Worm (Caenorhabditis elegans) whole organism, young adult: Measurements from ENCODE around the gene spp-16.

Experiments used
- B0261.1 ChIP-seq: sonication (generic microtip); optimal IDR thresholded peaks from 2 replicates; lab custom pipeline; 2016; ENCODE audit warnings: mild to moderate bottlenecking, missing genetic modification characterization, moderate library complexity, missing compliant biosample characterization
- B0336.3 ChIP-seq: fragments of 200-800 bp; sonication (Bioruptor generic); IDR thresholded peaks from 2 replicates; pipeline ENCODE4 v1.3.6; 2022; ENCODE audit warnings: missing genetic modification characterization, missing compliant biosample characterization
- C06A6.2 ChIP-seq: fragments of 200-800 bp; sonication (Bioruptor generic); conservative IDR thresholded peaks from 2 replicates; pipeline ENCODE4 v1.3.6; 2022; ENCODE audit warnings: missing genetic modification characterization, missing compliant biosample characterization
- C17E4.6 ChIP-seq: fragments of 200-800 bp; sonication (Bioruptor generic); IDR thresholded peaks from 2 replicates; pipeline ENCODE4 v1.3.6; 2022; ENCODE audit warnings: missing genetic modification reagents, missing genetic modification characterization, missing compliant biosample characterization
- F10E7.11 ChIP-seq: sonication (generic microtip); optimal IDR thresholded peaks from 2 replicates; lab custom pipeline; 2017; ENCODE audit warnings: mild to moderate bottlenecking, missing genetic modification characterization, moderate library complexity, missing compliant biosample characterization
- F39B2.1 ChIP-seq: fragments of 200-800 bp; sonication (Bioruptor generic); IDR thresholded peaks from 2 replicates; pipeline ENCODE4 v1.3.6; 2022; ENCODE audit warnings: missing genetic modification reagents, missing genetic modification characterization, missing compliant biosample characterization
- F49E8.2 ChIP-seq: sonication (generic microtip); optimal IDR thresholded peaks from 3 replicates; lab custom pipeline; 2017; ENCODE audit warnings: missing genetic modification characterization, mild to moderate bottlenecking, missing compliant biosample characterization, antibody characterized with exemption, moderate library complexity; ENCODE audit not compliant: insufficient read depth
- F55B11.4 ChIP-seq: sonication (generic microtip); optimal IDR thresholded peaks from 2 replicates; lab custom pipeline; 2016; ENCODE audit warnings: missing compliant biosample characterization, missing genetic modification characterization, borderline replicate concordance; ENCODE audit not compliant: insufficient read depth
- F57C9.4 ChIP-seq: sonication (generic microtip); optimal IDR thresholded peaks from 2 replicates; lab custom pipeline; 2017; ENCODE audit warnings: mild to moderate bottlenecking, missing genetic modification characterization, missing compliant biosample characterization
- K11D2.4 ChIP-seq: fragments of 200-800 bp; sonication (Bioruptor generic); IDR thresholded peaks from 2 replicates; pipeline ENCODE4 v1.3.6; 2022; ENCODE audit warnings: missing genetic modification reagents, missing genetic modification characterization, missing compliant biosample characterization
- Y53F4B.3 ChIP-seq: fragments of 200-800 bp; sonication (Bioruptor generic); IDR thresholded peaks from 2 replicates; pipeline ENCODE4 v1.3.6; 2022; ENCODE audit warnings: missing genetic modification reagents, missing genetic modification characterization, missing compliant biosample characterization
- Y53G8AR.9 ChIP-seq: fragments of 200-800 bp; sonication (Bioruptor generic); conservative IDR thresholded peaks from 2 replicates; pipeline ENCODE4 v1.3.6; 2022; ENCODE audit warnings: missing genetic modification reagents, missing genetic modification characterization, missing compliant biosample characterization
- Y79H2A.3 ChIP-seq: fragments of 200-800 bp; sonication (Bioruptor generic); conservative IDR thresholded peaks from 2 replicates; pipeline ENCODE4 v1.3.6; 2022; ENCODE audit warnings: missing genetic modification reagents, missing genetic modification characterization, missing compliant biosample characterization
- Y95B8A.8 ChIP-seq: fragments of 200-800 bp; sonication (Bioruptor generic); IDR thresholded peaks from 2 replicates; pipeline ENCODE4 v1.3.6; 2022; ENCODE audit warnings: missing genetic modification reagents, missing genetic modification characterization, missing compliant biosample characterization
- akir-1 ChIP-seq: fragments of 200-800 bp; sonication (Bioruptor generic); optimal IDR thresholded peaks from 2 replicates; lab custom pipeline; 2018; ENCODE audit warnings: mild to moderate bottlenecking, missing genetic modification characterization, moderate library complexity, missing compliant biosample characterization
- atf-7 ChIP-seq: sonication (generic microtip); optimal IDR thresholded peaks from 2 replicates; lab custom pipeline; 2017; ENCODE audit warnings: mild to moderate bottlenecking, missing genetic modification characterization, missing compliant biosample characterization
- attf-5 ChIP-seq: fragments of 200-800 bp; sonication (Bioruptor generic); optimal IDR thresholded peaks from 2 replicates; lab custom pipeline; 2018; ENCODE audit warnings: mild to moderate bottlenecking, missing genetic modification characterization, missing compliant biosample characterization
- ccch-3 ChIP-seq: fragments of 200-800 bp; sonication (Bioruptor generic); optimal IDR thresholded peaks from 2 replicates; lab custom pipeline; 2018; ENCODE audit warnings: mild to moderate bottlenecking, missing genetic modification characterization, missing compliant biosample characterization
- cebp-1 ChIP-seq, 2 experiments: fragments of 200-800 bp in 1 of 2; sonication (Bioruptor generic) in 1 of 2; sonication (generic microtip) in 1 of 2; IDR thresholded peaks in 1 of 2; optimal IDR thresholded peaks in 1 of 2; 2 replicates each; pipeline versions ENCODE4 v1.3.6 to Lab custom; 2017 to 2022; ENCODE audit warnings: missing compliant biosample characterization in 2 of 2, missing genetic modification characterization in 2 of 2, mild to moderate bottlenecking in 1 of 2, missing genetic modification reagents in 1 of 2, moderate library complexity in 1 of 2
- cebp-2 ChIP-seq: fragments of 200-800 bp; sonication (Bioruptor generic); IDR thresholded peaks from 2 replicates; pipeline ENCODE4 v1.3.6; 2022; ENCODE audit warnings: missing genetic modification characterization, missing compliant biosample characterization
- ceh-58 ChIP-seq: fragments of 200-800 bp; sonication (Bioruptor generic); IDR thresholded peaks from 2 replicates; pipeline ENCODE4 v1.3.6; 2022; ENCODE audit warnings: missing genetic modification characterization, missing compliant biosample characterization
- dpff-1 ChIP-seq: sonication (generic microtip); optimal IDR thresholded peaks from 2 replicates; lab custom pipeline; 2017; ENCODE audit warnings: mild to moderate bottlenecking, missing genetic modification characterization, missing compliant biosample characterization
- efl-1 ChIP-seq: fragments of 150-350 bp; optimal IDR thresholded peaks from 2 replicates; lab custom pipeline; 2014; ENCODE audit warnings: missing biosample characterization, missing genetic modification reagents, missing genetic modification characterization
- egl-44 ChIP-seq: fragments of 200-800 bp; sonication (Bioruptor generic); IDR thresholded peaks from 2 replicates; pipeline ENCODE4 v1.3.6; 2022; ENCODE audit warnings: missing genetic modification reagents, missing genetic modification characterization, missing compliant biosample characterization
- fkh-3 ChIP-seq: sonication (generic microtip); optimal IDR thresholded peaks from 2 replicates; lab custom pipeline; 2016; ENCODE audit warnings: mild to moderate bottlenecking, missing genetic modification characterization, missing compliant biosample characterization
- him-1 ChIP-seq: sonication (generic microtip); optimal IDR thresholded peaks from 2 replicates; lab custom pipeline; 2016; ENCODE audit warnings: missing genotype, missing genetic modification reagents, missing genetic modification characterization, missing compliant biosample characterization
- hmg-1.2 ChIP-seq: fragments of 200-800 bp; sonication (Bioruptor generic); IDR thresholded peaks from 2 replicates; pipeline ENCODE4 v1.3.6; 2022; ENCODE audit warnings: missing genetic modification reagents, missing genetic modification characterization, missing compliant biosample characterization
- hmg-20 ChIP-seq: fragments of 200-800 bp; sonication (Bioruptor generic); IDR thresholded peaks from 2 replicates; pipeline ENCODE4 v1.3.6; 2022; ENCODE audit warnings: missing genetic modification reagents, missing genetic modification characterization, missing compliant biosample characterization
- lag-1 ChIP-seq: fragments of 200-800 bp; sonication (Bioruptor generic); IDR thresholded peaks from 2 replicates; pipeline ENCODE4 v1.3.6; 2022; ENCODE audit warnings: missing genetic modification reagents, missing genetic modification characterization, missing compliant biosample characterization
- let-526 ChIP-seq: fragments of 200-800 bp; sonication (Bioruptor generic); IDR thresholded peaks from 2 replicates; pipeline ENCODE4 v1.3.6; 2022; ENCODE audit warnings: missing genetic modification reagents, missing genetic modification characterization, missing compliant biosample characterization
- let-607 ChIP-seq, 2 experiments: fragments of 200-800 bp in 1 of 2; sonication (Bioruptor generic) in 1 of 2; sonication (generic microtip) in 1 of 2; optimal IDR thresholded peaks; 2 replicates each; lab custom pipeline; 2016 to 2018; ENCODE audit warnings: mild to moderate bottlenecking in 2 of 2, missing compliant biosample characterization in 2 of 2, missing genetic modification characterization in 2 of 2, moderate library complexity in 2 of 2, missing genotype in 1 of 2
- lsy-27 ChIP-seq: sonication (generic microtip); optimal IDR thresholded peaks from 2 replicates; lab custom pipeline; 2017; ENCODE audit warnings: missing genetic modification characterization, mild to moderate bottlenecking, missing compliant biosample characterization, antibody characterized with exemption, missing genotype, borderline replicate concordance; ENCODE audit not compliant: insufficient read depth
- madf-10 ChIP-seq: sonication (generic microtip); optimal IDR thresholded peaks from 2 replicates; lab custom pipeline; 2016; ENCODE audit warnings: mild to moderate bottlenecking, missing genetic modification characterization, missing compliant biosample characterization
- madf-6 ChIP-seq: fragments of 200-800 bp; sonication (Bioruptor generic); IDR thresholded peaks from 2 replicates; pipeline ENCODE4 v1.3.6; 2022; ENCODE audit warnings: missing genetic modification reagents, missing genetic modification characterization, missing compliant biosample characterization
- nfya-1 ChIP-seq: sonication (generic microtip); optimal IDR thresholded peaks from 2 replicates; lab custom pipeline; 2017; ENCODE audit warnings: antibody characterized with exemption, missing compliant biosample characterization, missing genetic modification characterization, borderline replicate concordance; ENCODE audit not compliant: insufficient read depth
- nfya-2 ChIP-seq: fragments of 200-800 bp; sonication (Bioruptor generic); IDR thresholded peaks from 2 replicates; pipeline ENCODE4 v1.3.6; 2022; ENCODE audit warnings: missing genetic modification reagents, missing genetic modification characterization, missing compliant biosample characterization
- nhr-179 ChIP-seq: sonication (generic microtip); optimal IDR thresholded peaks from 2 replicates; lab custom pipeline; 2016; ENCODE audit warnings: mild to moderate bottlenecking, missing genetic modification characterization, missing compliant biosample characterization
- nhr-27 ChIP-seq: fragments of 200-800 bp; sonication (Bioruptor generic); optimal IDR thresholded peaks from 2 replicates; lab custom pipeline; 2018; ENCODE audit warnings: mild to moderate bottlenecking, missing genetic modification characterization, moderate library complexity, missing compliant biosample characterization
- nhr-90 ChIP-seq: sonication (generic microtip); optimal IDR thresholded peaks from 2 replicates; lab custom pipeline; 2016; ENCODE audit warnings: missing genotype, mild to moderate bottlenecking, missing genetic modification characterization, missing compliant biosample characterization
- repo-1 ChIP-seq: sonication (generic microtip); optimal IDR thresholded peaks from 2 replicates; lab custom pipeline; 2017; ENCODE audit warnings: mild to moderate bottlenecking, missing genetic modification characterization, missing compliant biosample characterization
- snpc-4 ChIP-seq, 5 experiments: fragments of 150-350 bp in 1 of 5; sonication (generic microtip) in 4 of 5; optimal IDR thresholded peaks; 2 replicates each; lab custom pipeline; 2014 to 2018; ENCODE audit warnings: missing genetic modification characterization in 5 of 5, missing biosample characterization in 3 of 5, antibody characterized with exemption in 2 of 5, mild to moderate bottlenecking in 2 of 5, missing compliant biosample characterization in 2 of 5, missing genotype in 2 of 5, moderate library complexity in 2 of 5, missing genetic modification reagents in 1 of 5
- somi-1 ChIP-seq: fragments of 200-800 bp; sonication (Bioruptor generic); optimal IDR thresholded peaks from 2 replicates; lab custom pipeline; 2018; ENCODE audit warnings: mild to moderate bottlenecking, missing genetic modification characterization, missing compliant biosample characterization
- tbp1 ChIP-seq: fragments of 200-800 bp; sonication (Bioruptor generic); optimal IDR thresholded peaks from 2 replicates; lab custom pipeline; 2018; ENCODE audit warnings: mild to moderate bottlenecking, missing genetic modification characterization, missing compliant biosample characterization
- unc-62 ChIP-seq: fragments of 150-350 bp; optimal IDR thresholded peaks from 2 replicates; lab custom pipeline; 2014; ENCODE audit warnings: missing biosample characterization, missing genetic modification reagents, missing genetic modification characterization
- ztf-18 ChIP-seq: sonication (generic microtip); optimal IDR thresholded peaks from 2 replicates; lab custom pipeline; 2016; ENCODE audit warnings: missing genotype, mild to moderate bottlenecking, missing genetic modification characterization, missing compliant biosample characterization

The spp-16 gene

DNA sequence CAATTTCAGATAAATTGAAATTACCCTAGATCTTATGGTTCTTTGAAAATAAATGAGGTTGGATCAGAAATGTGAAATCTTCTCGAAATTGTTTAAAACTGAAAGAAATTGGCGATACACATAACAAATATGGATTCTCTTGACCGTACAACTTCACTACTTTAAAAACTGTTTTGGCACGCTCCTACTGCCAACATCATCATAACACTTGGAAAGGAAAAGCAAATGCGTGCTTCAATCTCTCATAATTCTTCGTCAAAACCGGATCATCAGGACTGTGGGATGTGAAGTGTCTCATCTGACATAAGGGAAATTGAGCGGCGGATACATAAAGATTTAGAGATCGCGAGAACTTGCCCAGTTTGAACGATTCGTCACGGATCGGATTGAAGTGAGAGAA lies 3.0 kb downstream of the spp-16 start, which contains the start of gene F32D8.7:
Gene F32D8.7, plus strand, starts transcription at position 329 of the 400 bp plus-strand sequence.
- TF ChIP-seq Y53G8AR.9 (GFP tag; lab: Robert Waterston, UW): no peak
- no peak for TF ChIP-seq egl-44 (GFP tag; lab: Robert Waterston, UW)
- no peak for TF ChIP-seq akir-1
- TF ChIP-seq F57C9.4: no peak
- no peak for TF ChIP-seq F49E8.2 (tag; lab: Kevin White, UChicago)
- no peak for TF ChIP-seq hmg-20 (GFP tag; lab: Robert Waterston, UW)
- TF ChIP-seq snpc-4 (GFP tag; optimal IDR thresholded peaks at IDR 0.05; lab: Kevin White, UChicago): no peak
- no peak for TF ChIP-seq snpc-4 (tag; optimal IDR thresholded peaks at IDR 0.05; lab: Kevin White, UChicago)

DNA sequence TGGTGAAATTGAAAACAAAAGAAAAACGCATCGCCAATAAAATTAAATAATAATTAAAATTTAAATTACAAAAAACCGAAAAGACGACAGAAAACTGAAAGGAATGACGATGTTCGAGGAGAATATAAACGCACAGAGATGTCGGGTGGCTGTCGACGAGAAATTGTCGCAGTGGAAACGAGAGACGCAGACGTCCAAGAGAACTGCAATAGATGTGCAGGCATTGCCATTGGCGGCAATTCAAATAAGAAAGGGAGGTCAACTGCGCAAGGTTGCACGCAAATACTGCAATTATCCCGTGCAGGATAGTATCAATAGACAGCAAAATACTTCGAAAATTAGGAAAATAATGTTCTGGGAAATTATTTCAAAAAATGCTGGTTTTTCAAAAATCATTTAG lies 3.9 kb downstream of the spp-16 start:
- peak; percentile 84 for TF ChIP-seq dpff-1 (tag; lab: Kevin White, UChicago)
- peak; percentile 96 for TF ChIP-seq atf-7
- TF ChIP-seq let-526 (GFP tag; lab: Robert Waterston, UW): peak; percentile 95
- TF ChIP-seq him-1 (tag; lab: Kevin White, UChicago): peak; percentile 95
- TF ChIP-seq akir-1: peak; percentile 71
- TF ChIP-seq ceh-58 (GFP tag; lab: Robert Waterston, UW): 0 out of 2 replicates have a peak, but pooled peaks have one; percentile 33
- TF ChIP-seq F10E7.11 (tag; lab: Kevin White, UChicago): peak; percentile 87
- peak; percentile 33 for TF ChIP-seq B0261.1 (tag; lab: Kevin White, UChicago)
- TF ChIP-seq nhr-90: peak; percentile 96
- TF ChIP-seq cebp-1 (GFP tag; IDR thresholded peaks at IDR 0.05; lab: Robert Waterston, UW): peak; percentile 72; the same call in 1 of the 2 replicates
- TF ChIP-seq cebp-1 (tag; optimal IDR thresholded peaks at IDR 0.05; lab: Kevin White, UChicago): peak; percentile 93
- TF ChIP-seq Y53F4B.3: peak; percentile 75; the same call in 1 of the 2 replicates
- no peak for TF ChIP-seq F55B11.4 (tag; lab: Kevin White, UChicago)
- TF ChIP-seq ccch-3: peak; percentile 79
- TF ChIP-seq nfya-2 (GFP tag; lab: Robert Waterston, UW): peak; percentile 97
- TF ChIP-seq F39B2.1 (GFP tag; lab: Robert Waterston, UW): peak; percentile 94
- TF ChIP-seq Y95B8A.8 (GFP tag; lab: Robert Waterston, UW): peak; percentile 96
- TF ChIP-seq cebp-2: peak; percentile 89; the same call in 1 of the 2 replicates
- TF ChIP-seq unc-62 (GFP tag; lab: Kevin White, UChicago): peak; percentile 81
- peak; percentile 79 for TF ChIP-seq tbp1 (GFP tag; lab: Kevin White, UChicago)
- peak; percentile 93 for TF ChIP-seq repo-1 (tag; lab: Kevin White, UChicago)
- TF ChIP-seq lsy-27: no peak
- TF ChIP-seq B0336.3 (GFP tag; lab: Robert Waterston, UW): peak; percentile 97
- TF ChIP-seq nhr-27 (tag; lab: Kevin White, UChicago): peak; percentile 70
- no peak for TF ChIP-seq lag-1
- TF ChIP-seq C06A6.2 (GFP tag; lab: Robert Waterston, UW): peak; percentile 95
- TF ChIP-seq nfya-1 (tag; lab: Kevin White, UChicago): no peak
- peak; percentile 95 for TF ChIP-seq somi-1 (GFP tag; lab: Kevin White, UChicago)
- TF ChIP-seq Y79H2A.3 (GFP tag; lab: Robert Waterston, UW): peak; percentile 88; the same call in 1 of the 2 replicates
- no peak for TF ChIP-seq fkh-3 (tag; lab: Kevin White, UChicago)
- peak; percentile 100 for TF ChIP-seq let-607 (tag; optimal IDR thresholded peaks at IDR 0.05; lab: Kevin White, UChicago)
- peak; percentile 95 for TF ChIP-seq madf-10 (tag; lab: Kevin White, UChicago)
- peak; percentile 94 for TF ChIP-seq madf-6
- peak; percentile 100 for TF ChIP-seq attf-5 (GFP tag; lab: Kevin White, UChicago)
- TF ChIP-seq ztf-18: peak; percentile 85
- TF ChIP-seq nhr-179 (tag; lab: Kevin White, UChicago): no peak
- peak; percentile 94 for TF ChIP-seq hmg-1.2 (GFP tag; lab: Robert Waterston, UW)
- TF ChIP-seq C17E4.6: peak; percentile 94
- TF ChIP-seq efl-1: peak; percentile 98
- TF ChIP-seq K11D2.4: peak; percentile 96
